Worm (Caenorhabditis elegans): ENCODE results near the gene jmjd-4.

Gene jmjd-4

DNA sequence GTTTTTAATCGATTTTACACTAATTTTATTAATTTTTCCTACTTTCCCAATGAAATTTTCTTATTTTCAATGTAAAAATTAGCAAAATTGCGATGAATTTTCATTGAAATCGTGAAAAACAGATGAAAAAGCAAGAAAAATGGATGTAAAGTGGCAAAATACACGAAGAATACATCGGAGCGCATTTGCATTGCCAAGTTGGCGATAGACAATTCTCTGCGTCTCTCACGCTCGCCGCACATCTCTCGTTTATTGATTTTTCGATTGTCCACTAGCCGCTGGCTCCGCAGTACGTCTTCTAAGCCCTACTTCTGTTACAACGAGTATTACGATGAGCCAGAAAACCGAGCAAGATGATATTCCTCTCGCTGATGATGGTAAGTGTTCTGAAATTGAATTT is 15.1 kb downstream of the jmjd-4 start, which contains the start of gene unc-69:
Gene unc-69, plus strand, starts transcription at position 185 of the 400 bp plus-strand sequence.
- TF ChIP-seq ztf-11 (tag; optimal IDR thresholded peaks at IDR 0.05) (no peak), lin-15B (tag; optimal IDR thresholded peaks at IDR 0.05) (peak; percentile 86), nhr-23 (tag; optimal IDR thresholded peaks at IDR 0.05) (peak; percentile 56), ceh-16 (tag; optimal IDR thresholded peaks at IDR 0.05) (no peak), hmg-11 (tag; optimal IDR thresholded peaks at IDR 0.05) (peak; percentile 88), nhr-43 (tag; optimal IDR thresholded peaks at IDR 0.05; ENCODE audit: poor library complexity, severe bottlenecking) (no peak), elt-2 (tag; optimal IDR thresholded peaks at IDR 0.05) (peak; percentile 7), pha-4 (tag; optimal IDR thresholded peaks at IDR 0.05) (peak; percentile 80), nfya-1 (tag; optimal IDR thresholded peaks at IDR 0.05; ENCODE audit: insufficient read depth) (peak; percentile 86), snpc-4 (tag; optimal IDR thresholded peaks at IDR 0.05) (peak; percentile 28), egl-27 (tag; optimal IDR thresholded peaks at IDR 0.05) (no peak), nhr-25 (tag; optimal IDR thresholded peaks at IDR 0.05) (peak; percentile 12), ceh-28 (tag; optimal IDR thresholded peaks at IDR 0.05) (peak; percentile 88), lsy-12 (tag; optimal IDR thresholded peaks at IDR 0.05) (no peak), egl-5 (tag; optimal IDR thresholded peaks at IDR 0.05) (peak; percentile 37), lin-39 (tag; optimal IDR thresholded peaks at IDR 0.05) (peak; percentile 79)

DNA sequence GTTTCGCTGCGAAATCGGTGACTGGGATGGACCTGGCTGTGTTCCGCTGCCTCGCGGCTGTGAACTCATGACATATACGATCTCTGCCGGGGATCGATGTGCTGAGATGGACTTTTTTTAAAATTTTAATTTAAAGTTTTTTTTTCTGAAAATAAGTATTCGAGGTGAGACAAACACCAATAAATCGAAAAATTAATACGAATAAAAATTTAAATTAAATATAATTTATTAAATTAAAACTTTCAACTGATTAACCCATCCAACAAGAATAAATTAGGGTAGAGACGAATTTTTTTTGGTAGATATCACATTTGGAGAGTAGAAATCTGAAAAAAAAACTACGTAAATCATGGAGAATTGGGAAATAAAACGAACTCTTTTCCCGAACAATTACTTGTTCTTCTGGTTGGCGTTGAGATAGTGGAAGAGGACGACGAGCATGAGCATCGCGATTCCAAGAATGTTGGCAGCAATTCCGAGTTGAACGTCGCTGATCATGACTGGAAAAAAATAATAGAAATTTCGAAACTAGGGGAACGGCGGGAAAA is 15.7 kb downstream of the jmjd-4 start, which contains the start of the genes unc-50 and ostf-4:
Gene unc-50, minus strand, starts transcription at position 101 of the 548 bp plus-strand sequence.
Gene ostf-4, minus strand, starts transcription at position 498 of the 548 bp plus-strand sequence.
- no peak for TF ChIP-seq zag-1 (tag; optimal IDR thresholded peaks at IDR 0.05)

DNA sequence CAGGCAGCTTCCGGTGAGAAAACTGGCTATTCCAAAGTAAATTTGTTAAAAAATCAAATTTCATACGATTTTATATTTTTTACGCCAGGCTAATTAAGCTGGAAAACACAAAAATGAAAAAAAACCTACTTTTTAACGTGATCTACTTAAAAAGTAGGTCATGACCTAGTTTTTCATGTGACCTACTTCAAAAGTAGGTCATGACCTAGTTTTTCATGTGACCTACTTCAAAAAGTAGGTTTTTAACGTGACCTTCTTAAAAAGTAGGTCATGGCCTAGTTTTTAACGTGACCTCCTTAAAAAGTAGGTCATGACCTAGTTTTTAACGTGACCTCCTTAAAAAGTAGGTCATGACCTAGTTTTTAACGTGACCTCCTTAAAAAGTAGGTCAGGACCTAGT is 17.2 kb downstream of the jmjd-4 start:
- peak; percentile 68 for TF ChIP-seq nhr-23 (tag; optimal IDR thresholded peaks at IDR 0.05)

DNA sequence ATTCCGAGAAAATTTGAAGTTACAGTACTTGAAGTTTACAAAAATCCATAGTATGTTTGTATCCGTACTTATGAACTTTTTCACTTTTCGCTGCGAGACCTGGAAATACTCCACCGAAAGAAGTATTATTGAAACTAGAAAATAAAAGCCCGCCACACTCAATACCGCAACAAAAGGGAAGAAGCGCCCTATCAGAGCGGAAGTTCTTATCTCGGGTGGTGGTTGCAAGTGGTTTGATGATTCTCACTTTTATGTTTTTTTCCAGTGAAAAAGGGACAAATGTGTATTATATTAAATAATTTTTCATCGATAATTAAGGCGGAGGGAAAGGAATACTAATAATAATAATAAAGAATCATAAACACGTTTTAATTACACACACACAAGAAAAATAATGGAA is 19.6 kb downstream of the jmjd-4 start:
- TF ChIP-seq nhr-67 (tag; optimal IDR thresholded peaks at IDR 0.05) (no peak), nhr-12 (tag; optimal IDR thresholded peaks at IDR 0.05) (no peak), elt-2 (tag; optimal IDR thresholded peaks at IDR 0.05) (peak; percentile 70), pha-4 (tag; optimal IDR thresholded peaks at IDR 0.05) (peak; percentile 16), snpc-4 (tag; optimal IDR thresholded peaks at IDR 0.05) (no peak), ama-1 (optimal IDR thresholded peaks at IDR 0.05) (no peak)

DNA sequence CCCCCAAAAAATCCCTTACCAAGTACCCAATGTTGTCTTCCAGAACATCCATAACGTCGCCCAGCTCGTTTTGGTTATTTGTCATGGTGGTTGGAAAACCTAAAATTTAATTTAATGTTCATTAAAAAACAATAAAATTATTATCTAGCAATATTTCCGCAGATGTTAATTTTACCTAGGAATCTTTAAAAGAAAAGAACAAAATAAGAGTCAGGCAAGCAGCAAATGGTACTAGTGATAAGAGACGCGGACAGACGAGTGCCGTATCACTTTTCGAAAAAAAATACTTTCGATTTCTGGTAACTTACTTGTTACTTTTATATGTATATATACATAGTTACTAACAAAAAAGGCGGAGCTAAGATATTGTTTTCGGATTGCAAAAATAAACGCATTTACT is 22.8 kb downstream of the jmjd-4 start, which contains the start of gene T07A5.7:
Gene T07A5.7, minus strand, starts transcription at position 101 of the 400 bp plus-strand sequence.
- TF ChIP-seq jun-1 (tag; optimal IDR thresholded peaks at IDR 0.05) (no peak), unc-62 (GFP tag; optimal IDR thresholded peaks at IDR 0.05) (no peak), ceh-9 (tag; optimal IDR thresholded peaks at IDR 0.05) (no peak), sea-2 (GFP tag; optimal IDR thresholded peaks at IDR 0.05) (no peak), ceh-16 (tag; optimal IDR thresholded peaks at IDR 0.05) (no peak)

DNA sequence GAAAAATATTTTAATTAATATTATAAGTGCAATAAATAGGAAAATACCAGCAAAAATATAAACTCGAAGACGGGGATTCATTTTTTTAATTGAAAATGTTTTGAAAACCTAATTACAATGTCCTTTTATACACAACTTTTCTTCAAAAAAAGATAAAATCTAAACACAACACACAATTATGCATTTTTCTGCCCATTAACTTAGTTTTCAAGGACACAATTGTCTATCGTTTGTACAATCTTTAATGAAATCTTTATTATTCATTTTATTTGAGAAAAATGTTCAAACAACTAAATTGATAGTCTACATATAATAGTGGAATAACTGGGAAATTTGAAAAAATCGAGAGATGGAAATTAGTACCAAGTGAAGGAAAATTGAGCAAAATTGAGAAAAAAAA is 27.8 kb downstream of the jmjd-4 start, which contains the start of gene T07A5.1:
Gene T07A5.1, minus strand, starts transcription at position 149 of the 400 bp plus-strand sequence.
- TF ChIP-seq nhr-25 (tag; optimal IDR thresholded peaks at IDR 0.05) (peak; percentile 53), skn-1 (tag; optimal IDR thresholded peaks at IDR 0.05) (no peak), elt-1 (tag; optimal IDR thresholded peaks at IDR 0.05) (peak; percentile 80)

DNA sequence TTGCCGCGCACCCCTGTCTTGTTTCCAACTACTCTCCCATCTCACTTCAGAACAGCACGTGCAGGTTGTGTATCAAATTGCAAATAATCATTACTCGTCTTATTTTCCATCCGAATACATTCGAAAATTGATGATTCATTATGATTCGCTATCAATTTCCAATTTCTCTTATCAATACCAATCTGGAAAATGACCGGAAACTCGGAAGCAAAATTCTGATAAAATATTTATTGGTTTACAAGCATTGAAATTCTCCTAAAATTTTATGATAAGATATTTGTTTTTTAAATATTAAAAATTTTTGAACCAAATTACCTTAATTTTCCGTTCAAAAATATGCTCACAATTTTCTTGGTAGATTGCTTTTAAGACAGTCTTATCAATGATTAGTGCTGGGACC is 28.5 kb downstream of the jmjd-4 start:
- TF ChIP-seq fos-1 (tag; optimal IDR thresholded peaks at IDR 0.05) (no peak), unc-62 (GFP tag; optimal IDR thresholded peaks at IDR 0.05) (no peak), nhr-77 (tag; optimal IDR thresholded peaks at IDR 0.05) (no peak), pqm-1 (tag; optimal IDR thresholded peaks at IDR 0.05) (peak; percentile 59), elt-2 (tag; optimal IDR thresholded peaks at IDR 0.05) (peak; percentile 71), lin-39 (tag; optimal IDR thresholded peaks at IDR 0.05) (no peak), jun-1 (tag; optimal IDR thresholded peaks at IDR 0.05) (peak; percentile 24), mml-1 (tag; optimal IDR thresholded peaks at IDR 0.05) (no peak), nhr-76 (tag; optimal IDR thresholded peaks at IDR 0.05) (no peak), ceh-28 (tag; optimal IDR thresholded peaks at IDR 0.05) (no peak)

All from whole organism, L3 larva.